Worm (Caenorhabditis elegans): ENCODE results near the gene C03H5.7.

- TF ChIP-seq med-1 (GFP tag; optimal IDR thresholded peaks at IDR 0.05; ENCODE audit: insufficient read depth), result no peak
- no peak for TF ChIP-seq tab-1 (GFP tag; IDR thresholded peaks at IDR 0.05)
- no peak for TF ChIP-seq klf-2 (GFP tag; conservative IDR thresholded peaks at IDR 0.05)
- TF ChIP-seq ref-1 (GFP tag; conservative IDR thresholded peaks at IDR 0.05), result no peak
- no peak for TF ChIP-seq T22C8.4 (GFP tag; IDR thresholded peaks at IDR 0.05)
Observed at ce11 chrII:385957-386356, 5.9 kb downstream of the C03H5.7 start, which contains the start of gene C03H5.3.
